Worm (Caenorhabditis elegans) whole organism, L2 larva: Measurements from ENCODE around the gene ctsa-4.1.

ENCODE experiments used
- ceh-82 ChIP-seq: fragments of 150-350 bp; optimal IDR thresholded peaks from 2 replicates; lab custom pipeline; 2014; ENCODE audit warnings: missing biosample characterization, missing genetic modification characterization
- nhr-25 ChIP-seq: fragments of 150-350 bp; sonication (generic microtip); optimal IDR thresholded peaks from 3 replicates; lab custom pipeline; 2014; ENCODE audit warnings: missing biosample characterization, missing genetic modification characterization
- unc-39 ChIP-seq: fragments of 150-350 bp; optimal IDR thresholded peaks from 2 replicates; lab custom pipeline; 2014; ENCODE audit warnings: missing biosample characterization, missing genetic modification characterization
- unc-62 ChIP-seq: fragments of 150-350 bp; optimal IDR thresholded peaks from 2 replicates; lab custom pipeline; 2014; ENCODE audit warnings: missing biosample characterization, missing genetic modification reagents, missing genetic modification characterization

DNA sequence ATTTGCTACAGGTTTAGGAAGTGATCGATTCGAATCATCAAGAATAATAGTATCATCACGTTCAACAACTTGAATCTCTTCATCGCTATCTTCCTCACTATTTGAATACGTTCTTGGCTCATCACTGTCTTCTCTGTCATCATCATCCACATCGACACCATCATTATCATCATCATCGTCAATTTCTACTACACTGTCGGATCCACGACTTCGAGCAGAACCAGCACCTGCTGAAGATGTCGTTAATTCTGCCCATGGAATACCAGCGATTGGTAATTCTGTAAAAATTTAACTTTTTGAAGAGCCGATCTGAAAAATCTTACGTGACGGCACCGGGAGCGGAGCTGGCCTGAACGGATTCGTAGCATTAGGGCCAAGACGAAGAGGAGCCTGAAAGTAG is 16.8 kb upstream of the ctsa-4.1 start:
- TF ChIP-seq unc-62: no peak
- no peak for TF ChIP-seq nhr-25 (tag; lab: Kevin White, UChicago)
- TF ChIP-seq unc-39 (tag; lab: Kevin White, UChicago): no peak
- TF ChIP-seq ceh-82: no peak
